Fruit fly (Drosophila melanogaster): ENCODE results near the gene CG15418.

Gene CG15418

dm6 chr2L:3635444-3635843 is 13.9 kb upstream of the CG15418 start:
- no peak for TF ChIP-seq OdsH (GFP tag; optimal IDR thresholded peaks at IDR 0.05)
- no peak for TF ChIP-seq dmrt93B (GFP tag; optimal IDR thresholded peaks at IDR 0.05)
- TF ChIP-seq h (GFP tag; optimal IDR thresholded peaks at IDR 0.05), result no peak

- no peak for TF ChIP-seq dl (GFP tag; optimal IDR thresholded peaks at IDR 0.05; ENCODE audit: insufficient read depth in 1 of 2, partially characterized antibody in 2 of 2)
- peak; percentile 45 for TF ChIP-seq tai (GFP tag; optimal IDR thresholded peaks at IDR 0.05)
- peak; percentile 62 for TF ChIP-seq Myc (optimal IDR thresholded peaks at IDR 0.05)
- TF ChIP-seq brk (GFP tag; optimal IDR thresholded peaks at IDR 0.05), result no peak
- no peak for TF ChIP-seq Dif (GFP tag; optimal IDR thresholded peaks at IDR 0.05; ENCODE audit: partially characterized antibody)
- no peak for TF ChIP-seq br (GFP tag; optimal IDR thresholded peaks at IDR 0.05)
- no peak for TF ChIP-seq Rel (GFP tag; optimal IDR thresholded peaks at IDR 0.05)
- no peak for TF ChIP-seq Rel (tag; optimal IDR thresholded peaks at IDR 0.05)
These were observed 12.4 kb upstream of the CG15418 start for dm6 chr2L:3633871-3634270.

dm6 chr2L:3632047-3632880 is 10.8 kb upstream of the CG15418 start:
- TF ChIP-seq Sp1 (GFP tag; optimal IDR thresholded peaks at IDR 0.05) (peak; percentile 95), sv (GFP tag; optimal IDR thresholded peaks at IDR 0.05) (peak; percentile 94), GATAd (GFP tag; optimal IDR thresholded peaks at IDR 0.05) (peak; percentile 34), Abd-B (GFP tag; optimal IDR thresholded peaks at IDR 0.05) (no peak), tai (GFP tag; optimal IDR thresholded peaks at IDR 0.05) (peak; percentile 83), Rel (GFP tag; optimal IDR thresholded peaks at IDR 0.05) (peak; percentile 88), Rel (tag; optimal IDR thresholded peaks at IDR 0.05) (peak; percentile 75), Dfd (GFP tag; optimal IDR thresholded peaks at IDR 0.05) (no peak), brk (GFP tag; optimal IDR thresholded peaks at IDR 0.05) (peak; percentile 94), pan (optimal IDR thresholded peaks at IDR 0.05) (no peak), psq (GFP tag; optimal IDR thresholded peaks at IDR 0.05) (peak; percentile 92), Vsx2 (GFP tag; optimal IDR thresholded peaks at IDR 0.05; ENCODE audit: partially characterized antibody) (peak; percentile 85), sage (GFP tag; optimal IDR thresholded peaks at IDR 0.05) (peak; percentile 94), Hnf4 (GFP tag; optimal IDR thresholded peaks at IDR 0.05) (peak; percentile 96), fru (GFP tag; optimal IDR thresholded peaks at IDR 0.05) (peak; percentile 98), Jra (GFP tag; optimal IDR thresholded peaks at IDR 0.05) (peak; percentile 92), jim (GFP tag; optimal IDR thresholded peaks at IDR 0.05) (no peak), Myc (optimal IDR thresholded peaks at IDR 0.05) (peak; percentile 66), Hr83 (GFP tag; optimal IDR thresholded peaks at IDR 0.05; ENCODE audit: poor library complexity, severe bottlenecking) (peak; percentile 55), CrebA (GFP tag; optimal IDR thresholded peaks at IDR 0.05; ENCODE audit: borderline replicate concordance) (no peak), woc (GFP tag; optimal IDR thresholded peaks at IDR 0.05) (peak; percentile 96), ey (GFP tag; optimal IDR thresholded peaks at IDR 0.05) (peak; percentile 94), Hr78 (GFP tag; optimal IDR thresholded peaks at IDR 0.05) (no peak), HLH106 (tag; optimal IDR thresholded peaks at IDR 0.05) (peak; percentile 99), dsf (GFP tag; optimal IDR thresholded peaks at IDR 0.05; ENCODE audit: borderline replicate concordance) (peak; percentile 78), dmrt93B (GFP tag; optimal IDR thresholded peaks at IDR 0.05) (peak; percentile 97), br (GFP tag; optimal IDR thresholded peaks at IDR 0.05) (peak; percentile 96), h (GFP tag; optimal IDR thresholded peaks at IDR 0.05) (peak; percentile 97), usp (GFP tag; optimal IDR thresholded peaks at IDR 0.05) (no peak), CG32264 (GFP tag; optimal IDR thresholded peaks at IDR 0.05) (peak; percentile 95), CG9705 (GFP tag; optimal IDR thresholded peaks at IDR 0.05) (peak; percentile 97), lola (GFP tag; optimal IDR thresholded peaks at IDR 0.05) (no peak), Dif (GFP tag; optimal IDR thresholded peaks at IDR 0.05; ENCODE audit: partially characterized antibody) (peak; percentile 95), foxo (GFP tag; optimal IDR thresholded peaks at IDR 0.05) (peak; percentile 82 to 96), N (GFP tag; optimal IDR thresholded peaks at IDR 0.05) (no peak), OdsH (GFP tag; optimal IDR thresholded peaks at IDR 0.05) (peak; percentile 95), dl (GFP tag; optimal IDR thresholded peaks at IDR 0.05; ENCODE audit: insufficient read depth in 1 of 2, partially characterized antibody in 2 of 2) (peak; percentile 84 to 85), rgr (GFP tag; optimal IDR thresholded peaks at IDR 0.05) (peak; percentile 94), Mio (GFP tag; optimal IDR thresholded peaks at IDR 0.05) (peak; percentile 70)

Measured in whole organism, wandering third instar larva.